Worm (Caenorhabditis elegans) whole organism, L1 larva: Measurements from ENCODE around the gene ccm-3.

Experiments used
- C04F5.9 ChIP-seq: sonication (generic microtip); optimal IDR thresholded peaks from 2 replicates; lab custom pipeline; 2016; ENCODE audit warnings: missing genetic modification characterization, missing compliant biosample characterization
- C16A3.4 ChIP-seq: fragments of 150-350 bp; optimal IDR thresholded peaks from 2 replicates; lab custom pipeline; 2014; ENCODE audit warnings: missing biosample characterization, missing genetic modification characterization
- C34B4.2 ChIP-seq: sonication (generic microtip); optimal IDR thresholded peaks from 2 replicates; lab custom pipeline; 2017; ENCODE audit warnings: mild to moderate bottlenecking, missing genetic modification characterization, missing compliant biosample characterization
- F16B12.6 ChIP-seq: fragments of 150-350 bp; optimal IDR thresholded peaks from 2 replicates; lab custom pipeline; 2014; ENCODE audit warnings: missing biosample characterization, missing genetic modification characterization
- Y116A8C.19 ChIP-seq: sonication (generic microtip); optimal IDR thresholded peaks from 2 replicates; lab custom pipeline; 2016; ENCODE audit warnings: missing compliant biosample characterization, missing genetic modification characterization, borderline replicate concordance
- alr-1 ChIP-seq: fragments of 200-800 bp; sonication (Bioruptor generic); optimal IDR thresholded peaks from 2 replicates; lab custom pipeline; 2018; ENCODE audit warnings: borderline replicate concordance, mild to moderate bottlenecking, missing genetic modification characterization, missing compliant biosample characterization
- ama-1 ChIP-seq: fragments of 150-350 bp; optimal IDR thresholded peaks from 2 replicates; lab custom pipeline; 2014
- blmp-1 ChIP-seq: fragments of 150-350 bp; optimal IDR thresholded peaks from 2 replicates; lab custom pipeline; 2014; ENCODE audit warnings: missing biosample characterization, missing genetic modification characterization
- ceh-63 ChIP-seq: fragments of 200-800 bp; sonication (Bioruptor generic); optimal IDR thresholded peaks from 2 replicates; lab custom pipeline; 2018; ENCODE audit warnings: mild to moderate bottlenecking, missing genetic modification characterization, missing compliant biosample characterization
- ceh-8 ChIP-seq: fragments of 200-800 bp; sonication (Bioruptor generic); optimal IDR thresholded peaks from 2 replicates; lab custom pipeline; 2018; ENCODE audit warnings: mild to moderate bottlenecking, missing genetic modification characterization, moderate library complexity, missing compliant biosample characterization
- ceh-90 ChIP-seq: sonication (generic microtip); optimal IDR thresholded peaks from 2 replicates; lab custom pipeline; 2016; ENCODE audit warnings: missing genetic modification characterization, missing compliant biosample characterization
- dpl-1 ChIP-seq, 3 experiments: fragments of 150-350 bp in 2 of 3; sonication (generic microtip) in 1 of 3; optimal IDR thresholded peaks; 2 replicates each; lab custom pipeline; 2014 to 2017; ENCODE audit warnings: missing biosample characterization in 3 of 3, missing genetic modification characterization in 3 of 3, missing genetic modification reagents in 3 of 3
- dsc-1 ChIP-seq: sonication (generic microtip); optimal IDR thresholded peaks from 2 replicates; lab custom pipeline; 2016; ENCODE audit warnings: mild to moderate bottlenecking, missing genetic modification characterization, missing compliant biosample characterization
- efl-1 ChIP-seq, 4 experiments: fragments of 150-350 bp; optimal IDR thresholded peaks in 3 of 4; peaks in 1 of 4; 1 replicate in 1 of 4; 2 replicates in 3 of 4; lab custom pipeline; 2014; ENCODE audit warnings: missing biosample characterization in 2 of 4, missing genetic modification characterization in 2 of 4, missing genetic modification reagents in 2 of 4
- ets-5 ChIP-seq: fragments of 200-800 bp; sonication (Bioruptor generic); IDR thresholded peaks from 2 replicates; pipeline ENCODE4 v1.3.6; 2022; ENCODE audit warnings: missing genetic modification characterization, missing compliant biosample characterization
- fkh-10 ChIP-seq: sonication (generic microtip); optimal IDR thresholded peaks from 2 replicates; lab custom pipeline; 2017; ENCODE audit warnings: missing biosample characterization, missing genetic modification reagents, missing genetic modification characterization
- fkh-8 ChIP-seq: sonication (generic microtip); optimal IDR thresholded peaks from 2 replicates; lab custom pipeline; 2016; ENCODE audit warnings: mild to moderate bottlenecking, missing genetic modification characterization, missing compliant biosample characterization
- fos-1 ChIP-seq: fragments of 150-350 bp; optimal IDR thresholded peaks from 2 replicates; lab custom pipeline; 2014; ENCODE audit warnings: missing biosample characterization, missing genetic modification characterization
- hlh-17 ChIP-seq: fragments of 200-800 bp; sonication (Bioruptor generic); optimal IDR thresholded peaks from 2 replicates; lab custom pipeline; 2018; ENCODE audit warnings: missing genetic modification characterization, mild to moderate bottlenecking, missing compliant biosample characterization, moderate library complexity, borderline replicate concordance
- hlh-4 ChIP-seq: sonication (generic microtip); optimal IDR thresholded peaks from 2 replicates; lab custom pipeline; 2016; ENCODE audit warnings: mild to moderate bottlenecking, missing genetic modification characterization, missing compliant biosample characterization
- hpl-2 ChIP-seq: fragments of 150-350 bp; optimal IDR thresholded peaks from 2 replicates; lab custom pipeline; 2014; ENCODE audit warnings: missing biosample characterization, missing genetic modification reagents, missing genetic modification characterization
- irx-1 ChIP-seq: sonication (generic microtip); optimal IDR thresholded peaks from 2 replicates; lab custom pipeline; 2016; ENCODE audit warnings: missing genetic modification characterization, missing compliant biosample characterization
- isw-1 ChIP-seq: fragments of 200-800 bp; sonication (Bioruptor generic); IDR thresholded peaks from 2 replicates; pipeline ENCODE4 v1.3.6; 2022; ENCODE audit warnings: missing genetic modification characterization, missing compliant biosample characterization
- lin-14 ChIP-seq: fragments of 200-800 bp; sonication (Bioruptor generic); optimal IDR thresholded peaks from 2 replicates; lab custom pipeline; 2018; ENCODE audit warnings: mild to moderate bottlenecking, missing genetic modification characterization, moderate library complexity, missing compliant biosample characterization
- lin-15B ChIP-seq: fragments of 150-350 bp; sonication (generic microtip); optimal IDR thresholded peaks from 3 replicates; lab custom pipeline; 2014; ENCODE audit warnings: missing biosample characterization, missing genetic modification characterization
- lin-35 ChIP-seq, 2 experiments: fragments of 150-350 bp; optimal IDR thresholded peaks; 2 replicates each; lab custom pipeline; 2014; ENCODE audit warnings: missing biosample characterization in 2 of 2, missing genetic modification characterization in 2 of 2, missing genetic modification reagents in 2 of 2
- lin-39 ChIP-seq: fragments of 150-350 bp; optimal IDR thresholded peaks from 2 replicates; lab custom pipeline; 2014; ENCODE audit warnings: missing biosample characterization, missing genetic modification reagents, missing genetic modification characterization
- lir-3 ChIP-seq: sonication (generic microtip); optimal IDR thresholded peaks from 2 replicates; lab custom pipeline; 2016; ENCODE audit warnings: mild to moderate bottlenecking, missing genetic modification characterization, moderate library complexity, missing compliant biosample characterization; ENCODE audit not compliant: poor library complexity
- lsy-2 ChIP-seq, 2 experiments: fragments of 150-350 bp; optimal IDR thresholded peaks; 2 replicates each; lab custom pipeline; 2014; ENCODE audit warnings: missing biosample characterization in 2 of 2, missing genetic modification characterization in 2 of 2
- mep-1 ChIP-seq: fragments of 150-350 bp; optimal IDR thresholded peaks from 2 replicates; lab custom pipeline; 2014; ENCODE audit warnings: missing biosample characterization, missing genetic modification characterization
- nhr-11 ChIP-seq: fragments of 150-350 bp; optimal IDR thresholded peaks from 2 replicates; lab custom pipeline; 2014; ENCODE audit warnings: missing biosample characterization, missing genetic modification characterization
- nhr-12 ChIP-seq: sonication (generic microtip); optimal IDR thresholded peaks from 2 replicates; lab custom pipeline; 2017; ENCODE audit warnings: missing biosample characterization, missing genetic modification characterization
- nhr-237 ChIP-seq: fragments of 150-350 bp; optimal IDR thresholded peaks from 2 replicates; lab custom pipeline; 2014; ENCODE audit warnings: missing biosample characterization, missing genetic modification characterization
- nhr-28 ChIP-seq: fragments of 150-350 bp; optimal IDR thresholded peaks from 2 replicates; lab custom pipeline; 2014; ENCODE audit warnings: missing biosample characterization, missing genetic modification characterization
- nhr-47 ChIP-seq: sonication (generic microtip); optimal IDR thresholded peaks from 2 replicates; lab custom pipeline; 2016; ENCODE audit warnings: mild to moderate bottlenecking, missing genetic modification characterization, moderate library complexity, missing compliant biosample characterization
- nhr-71 ChIP-seq: sonication (generic microtip); optimal IDR thresholded peaks from 2 replicates; lab custom pipeline; 2016; ENCODE audit warnings: mild to moderate bottlenecking, missing genetic modification characterization, moderate library complexity, missing compliant biosample characterization
- nhr-77 ChIP-seq: fragments of 150-350 bp; optimal IDR thresholded peaks from 2 replicates; lab custom pipeline; 2014; ENCODE audit warnings: missing biosample characterization, missing genetic modification characterization
- nhr-84 ChIP-seq: sonication (generic microtip); optimal IDR thresholded peaks from 2 replicates; lab custom pipeline; 2017; ENCODE audit warnings: missing biosample characterization, missing genetic modification characterization
- nhr-90 ChIP-seq: sonication (generic microtip); optimal IDR thresholded peaks from 2 replicates; lab custom pipeline; 2016; ENCODE audit warnings: mild to moderate bottlenecking, missing genetic modification characterization, missing compliant biosample characterization; ENCODE audit not compliant: poor library complexity
- pag-3 ChIP-seq: sonication (generic microtip); optimal IDR thresholded peaks from 2 replicates; lab custom pipeline; 2017; ENCODE audit warnings: missing genetic modification characterization, mild to moderate bottlenecking, missing compliant biosample characterization, antibody characterized with exemption, borderline replicate concordance; ENCODE audit not compliant: insufficient read depth
- rnt-1 ChIP-seq: sonication (generic microtip); optimal IDR thresholded peaks from 2 replicates; lab custom pipeline; 2016; ENCODE audit warnings: mild to moderate bottlenecking, missing genetic modification characterization, moderate library complexity, missing compliant biosample characterization
- skn-1 ChIP-seq: fragments of 150-350 bp; optimal IDR thresholded peaks from 2 replicates; lab custom pipeline; 2014; ENCODE audit warnings: missing biosample characterization, missing genetic modification characterization
- snu-23 ChIP-seq: sonication (generic microtip); optimal IDR thresholded peaks from 2 replicates; lab custom pipeline; 2016; ENCODE audit warnings: missing genetic modification characterization, missing compliant biosample characterization
- sox-4 ChIP-seq: sonication (generic microtip); optimal IDR thresholded peaks from 2 replicates; lab custom pipeline; 2016; ENCODE audit warnings: missing genetic modification characterization, missing compliant biosample characterization
- swsn-7 ChIP-seq: sonication (generic microtip); optimal IDR thresholded peaks from 2 replicates; lab custom pipeline; 2016; ENCODE audit warnings: missing genetic modification characterization, missing compliant biosample characterization
- tbx-2 ChIP-seq: sonication (generic microtip); optimal IDR thresholded peaks from 2 replicates; lab custom pipeline; 2016; ENCODE audit warnings: missing genetic modification characterization, missing compliant biosample characterization
- unc-30 ChIP-seq: sonication (generic microtip); optimal IDR thresholded peaks from 2 replicates; lab custom pipeline; 2017; ENCODE audit warnings: missing biosample characterization, missing genetic modification characterization
- unc-86 ChIP-seq: sonication (generic microtip); optimal IDR thresholded peaks from 2 replicates; lab custom pipeline; 2016; ENCODE audit warnings: missing genetic modification characterization, missing compliant biosample characterization
- vab-15 ChIP-seq: sonication (generic microtip); optimal IDR thresholded peaks from 2 replicates; lab custom pipeline; 2017; ENCODE audit warnings: missing genotype, mild to moderate bottlenecking, missing genetic modification characterization, missing compliant biosample characterization
- xbp-1 ChIP-seq: sonication (generic microtip); optimal IDR thresholded peaks from 2 replicates; lab custom pipeline; 2016; ENCODE audit warnings: missing genetic modification characterization, missing compliant biosample characterization
- ztf-11 ChIP-seq, 2 experiments: sonication (generic microtip); optimal IDR thresholded peaks; 2 replicates each; lab custom pipeline; 2016 to 2017; ENCODE audit warnings: missing genetic modification characterization in 2 of 2, missing biosample characterization in 1 of 2, missing compliant biosample characterization in 1 of 2
- ztf-4 ChIP-seq: fragments of 150-350 bp; optimal IDR thresholded peaks from 2 replicates; lab custom pipeline; 2014; ENCODE audit warnings: missing biosample characterization, missing genetic modification characterization

The ccm-3 gene

ce11 chrII:10607238-10607961, at the start of gene ccm-3:
ccm-3 (minus strand) TSS chrII:10607275.
- TF ChIP-seq hlh-17 (no peak), hpl-2 (no peak), lir-3 (tag; lab: Kevin White, UChicago) (no peak), nhr-90 (tag; lab: Kevin White, UChicago) (no peak), unc-30 (tag; lab: Kevin White, UChicago) (no peak), rnt-1 (peak; percentile 42), sox-4 (tag; lab: Kevin White, UChicago) (no peak), skn-1 (tag; lab: Kevin White, UChicago) (no peak), mep-1 (tag; lab: Kevin White, UChicago) (no peak), nhr-237 (no peak), lin-15B (tag; lab: Kevin White, UChicago) (peak; percentile 64), ceh-8 (no peak), tbx-2 (tag; lab: Kevin White, UChicago) (no peak), lsy-2 (tag; optimal IDR thresholded peaks at IDR 0.05; lab: Kevin White, UChicago) (peak; percentile 15 to 77), lin-39 (tag; lab: Kevin White, UChicago) (no peak), fkh-10 (GFP tag; lab: Kevin White, UChicago) (peak; percentile 3), ceh-90 (tag; lab: Kevin White, UChicago) (no peak), ztf-11 (tag; optimal IDR thresholded peaks at IDR 0.05; lab: Kevin White, UChicago) (no peak), irx-1 (tag; lab: Kevin White, UChicago) (no peak), fkh-8 (tag; lab: Kevin White, UChicago) (peak; percentile 28), dpl-1 (GFP tag; optimal IDR thresholded peaks at IDR 0.05; lab: Kevin White, UChicago) (peak; percentile 26 to 62 (median 34)), nhr-47 (peak; percentile 30), unc-86 (tag; lab: Kevin White, UChicago) (peak; percentile 1), lin-14 (peak; percentile 63), alr-1 (tag; lab: Kevin White, UChicago) (no peak), F16B12.6 (tag; lab: Kevin White, UChicago) (peak; percentile 3), nhr-11 (no peak), vab-15 (no peak), efl-1 (optimal IDR thresholded peaks at IDR 0.05; lab: Kevin White, UChicago) (peak; percentile 43 to 52), efl-1 (GFP tag; optimal IDR thresholded peaks at IDR 0.05 in 1 of 2; lab: Kevin White, UChicago) (peak in 1 of 2 experiments; percentile 45), hlh-4 (tag; lab: Kevin White, UChicago) (no peak), ama-1 (lab: Kevin White, UChicago) (no peak), dsc-1 (tag; lab: Kevin White, UChicago) (no peak), pag-3 (tag; lab: Kevin White, UChicago) (no peak), Y116A8C.19 (tag; lab: Kevin White, UChicago) (no peak), C34B4.2 (no peak), nhr-84 (tag; lab: Kevin White, UChicago) (no peak), swsn-7 (tag; lab: Kevin White, UChicago) (no peak), fos-1 (no peak), nhr-77 (tag; lab: Kevin White, UChicago) (no peak), xbp-1 (tag; lab: Kevin White, UChicago) (peak; percentile 23), nhr-12 (tag; lab: Kevin White, UChicago) (no peak), snu-23 (GFP tag; lab: Kevin White, UChicago) (peak; percentile 11), nhr-71 (tag; lab: Kevin White, UChicago) (peak; percentile 52), nhr-28 (tag; lab: Kevin White, UChicago) (no peak), C04F5.9 (no peak), ztf-4 (tag; lab: Kevin White, UChicago) (no peak), lin-35 (GFP tag; optimal IDR thresholded peaks at IDR 0.05; lab: Kevin White, UChicago) (peak; percentile 46 to 51), C16A3.4 (peak; percentile 50), ets-5 (no peak), blmp-1 (tag; lab: Kevin White, UChicago) (peak; percentile 98), ceh-63 (GFP tag; lab: Kevin White, UChicago) (no peak), isw-1 (GFP tag; lab: Robert Waterston, UW) (no peak; the same call in 1 of the 2 replicates)
